Fruit fly (Drosophila melanogaster) whole organism, embryonic: ENCODE results near the gene CG43815.
A peak's percentile ranks its signal among the peaks of the same experiment; 100 is the strongest.

Experiments
- Ada2b ChIP-seq: fragments of 200-800 bp; sonication (Bioruptor generic); IDR thresholded peaks from 2 replicates; pipeline ENCODE4 v1.3.6; 2022; ENCODE audit warnings: missing biosample characterization, missing genetic modification characterization
- Atf6 ChIP-seq: fragments of 200-800 bp; sonication (Bioruptor generic); IDR thresholded peaks from 2 replicates; pipeline ENCODE4 v1.3.6; 2022; ENCODE audit warnings: missing biosample characterization, missing genetic modification characterization
- CG10462 ChIP-seq: fragments of 200-800 bp; sonication (Bioruptor generic); optimal IDR thresholded peaks from 2 replicates; lab custom pipeline; 2016; ENCODE audit warnings: missing biosample characterization, missing genetic modification characterization
- CG10654 ChIP-seq: fragments of 200-800 bp; sonication (Bioruptor generic); optimal IDR thresholded peaks from 2 replicates; lab custom pipeline; 2016; ENCODE audit warnings: missing biosample characterization, missing genetic modification characterization
- CG2116 ChIP-seq: fragments of 200-800 bp; sonication (Bioruptor generic); optimal IDR thresholded peaks from 3 replicates; lab custom pipeline; 2018; ENCODE audit warnings: missing biosample characterization, mild to moderate bottlenecking, missing genetic modification characterization
- CG2889 ChIP-seq: fragments of 200-800 bp; sonication (Bioruptor generic); IDR thresholded peaks from 3 replicates; pipeline ENCODE4 v1.3.6; 2022; ENCODE audit warnings: missing biosample characterization, missing genetic modification characterization
- CG30403 ChIP-seq: fragments of 200-800 bp; sonication (Bioruptor generic); optimal IDR thresholded peaks from 3 replicates; lab custom pipeline; 2016; ENCODE audit warnings: missing biosample characterization, missing genetic modification characterization
- CG31365 ChIP-seq: fragments of 200-800 bp; sonication (Bioruptor generic); optimal IDR thresholded peaks from 2 replicates; lab custom pipeline; 2018; ENCODE audit warnings: missing biosample characterization, mild to moderate bottlenecking, missing genetic modification characterization
- CG3281 ChIP-seq: fragments of 200-800 bp; sonication (Bioruptor generic); optimal IDR thresholded peaks from 3 replicates; lab custom pipeline; 2017; ENCODE audit warnings: missing biosample characterization, mild to moderate bottlenecking, missing genetic modification characterization
- CG3726 ChIP-seq: fragments of 200-800 bp; sonication (Bioruptor generic); IDR thresholded peaks from 3 replicates; pipeline ENCODE4, ENCODE4 v1.3.6; 2022; ENCODE audit warnings: missing biosample characterization, missing genetic modification characterization
- CG5245 ChIP-seq: fragments of 200-800 bp; sonication (Bioruptor generic); optimal IDR thresholded peaks from 3 replicates; lab custom pipeline; 2016; ENCODE audit warnings: missing biosample characterization, missing genetic modification characterization
- CG7372 ChIP-seq: fragments of 200-800 bp; sonication (Bioruptor generic); IDR thresholded peaks from 2 replicates; pipeline ENCODE4 v1.3.6; 2022; ENCODE audit warnings: missing biosample characterization, missing genetic modification characterization
- CG7556 ChIP-seq: fragments of 200-800 bp; sonication (Bioruptor generic); optimal IDR thresholded peaks from 2 replicates; lab custom pipeline; 2017; ENCODE audit warnings: missing biosample characterization, mild to moderate bottlenecking, missing genetic modification characterization
- CG7786 ChIP-seq: fragments of 200-800 bp; sonication (Bioruptor generic); optimal IDR thresholded peaks from 2 replicates; lab custom pipeline; 2016; ENCODE audit warnings: missing biosample characterization, missing genetic modification characterization
- CG8281 ChIP-seq: fragments of 200-800 bp; sonication (Bioruptor generic); optimal IDR thresholded peaks from 2 replicates; lab custom pipeline; 2018; ENCODE audit warnings: missing biosample characterization, mild to moderate bottlenecking, missing genetic modification characterization, moderate library complexity
- CG8924 ChIP-seq: fragments of 200-800 bp; optimal IDR thresholded peaks from 3 replicates; lab custom pipeline; 2019; ENCODE audit warnings: missing biosample characterization, mild to moderate bottlenecking, missing genetic modification characterization, moderate library complexity
- CG9215 ChIP-seq: fragments of 200-800 bp; sonication (Bioruptor generic); IDR thresholded peaks from 2 replicates; pipeline ENCODE4 v1.3.6; 2022; ENCODE audit warnings: missing biosample characterization, missing genetic modification characterization
- CG9437 ChIP-seq: fragments of 200-800 bp; sonication (Bioruptor generic); optimal IDR thresholded peaks from 2 replicates; lab custom pipeline; 2018; ENCODE audit warnings: missing biosample characterization, mild to moderate bottlenecking, missing genetic modification characterization
- CTCF ChIP-seq: fragments of 200-800 bp; sonication (Bioruptor generic); optimal IDR thresholded peaks from 2 replicates; lab custom pipeline; 2017; ENCODE audit warnings: missing biosample characterization, mild to moderate bottlenecking, missing genetic modification characterization, moderate library complexity
- D19B ChIP-seq: fragments of 200-800 bp; sonication (Bioruptor generic); optimal IDR thresholded peaks from 2 replicates; lab custom pipeline; 2017; ENCODE audit warnings: missing biosample characterization, mild to moderate bottlenecking, missing genetic modification characterization
- Dad ChIP-seq: fragments of 200-800 bp; sonication (Bioruptor generic); optimal IDR thresholded peaks from 3 replicates; lab custom pipeline; 2016; ENCODE audit warnings: missing biosample characterization, missing genetic modification characterization
- HLH3B ChIP-seq: fragments of 200-800 bp; sonication (Bioruptor generic); IDR thresholded peaks from 2 replicates; pipeline ENCODE4 v1.3.6; 2022; ENCODE audit warnings: missing biosample characterization, missing genetic modification characterization
- HLH54F ChIP-seq: fragments of 200-800 bp; sonication (Bioruptor generic); optimal IDR thresholded peaks from 3 replicates; lab custom pipeline; 2016; ENCODE audit warnings: missing biosample characterization, missing genetic modification characterization
- Meics ChIP-seq: fragments of 200-800 bp; sonication (Bioruptor generic); optimal IDR thresholded peaks from 2 replicates; lab custom pipeline; 2017; ENCODE audit warnings: missing biosample characterization, mild to moderate bottlenecking, missing genetic modification characterization
- Myb ChIP-seq: fragments of 200-800 bp; sonication (Bioruptor generic); optimal IDR thresholded peaks from 2 replicates; lab custom pipeline; 2016; ENCODE audit warnings: missing biosample characterization, missing genetic modification characterization
- NC2α ChIP-seq: fragments of 200-800 bp; sonication (Bioruptor generic); optimal IDR thresholded peaks from 2 replicates; lab custom pipeline; 2016; ENCODE audit warnings: missing biosample characterization, missing genetic modification characterization
- NFAT ChIP-seq: fragments of 200-800 bp; sonication (Bioruptor generic); IDR thresholded peaks from 2 replicates; pipeline ENCODE4 v1.3.6; 2022; ENCODE audit warnings: missing biosample characterization, missing genetic modification characterization
- Optix ChIP-seq: fragments of 200-800 bp; sonication (Bioruptor generic); IDR thresholded peaks from 3 replicates; pipeline ENCODE4 v1.3.6; 2022; ENCODE audit warnings: missing biosample characterization, missing genetic modification characterization
- Six4 ChIP-seq: fragments of 200-800 bp; sonication (Bioruptor generic); optimal IDR thresholded peaks from 2 replicates; lab custom pipeline; 2016; ENCODE audit warnings: missing biosample characterization, missing genetic modification characterization
- Vsx1 ChIP-seq: fragments of 200-800 bp; sonication (Bioruptor generic); optimal IDR thresholded peaks from 2 replicates; lab custom pipeline; 2017; ENCODE audit warnings: missing biosample characterization, mild to moderate bottlenecking, missing genetic modification characterization, missing genetic modification reagents
- az2 ChIP-seq: fragments of 200-800 bp; sonication (Bioruptor generic); optimal IDR thresholded peaks from 3 replicates; lab custom pipeline; 2016; ENCODE audit warnings: missing biosample characterization, missing genetic modification characterization
- bsh ChIP-seq, 2 experiments: fragments of 200-800 bp; sonication (Bioruptor generic); optimal IDR thresholded peaks; 2 replicates each; lab custom pipeline; 2017 to 2018; ENCODE audit warnings: mild to moderate bottlenecking in 2 of 2, missing biosample characterization in 2 of 2, missing genetic modification characterization in 2 of 2, moderate library complexity in 1 of 2
- cas ChIP-seq: fragments of 200-800 bp; sonication (Bioruptor generic); IDR thresholded peaks from 2 replicates; pipeline ENCODE4 v1.3.6; 2022; ENCODE audit warnings: missing biosample characterization, missing genetic modification characterization
- cato ChIP-seq: fragments of 200-800 bp; sonication (Bioruptor generic); optimal IDR thresholded peaks from 2 replicates; lab custom pipeline; 2016; ENCODE audit warnings: missing biosample characterization, missing genetic modification characterization, borderline replicate concordance
- ci ChIP-seq: fragments of 200-800 bp; sonication (Bioruptor generic); IDR thresholded peaks from 3 replicates; pipeline ENCODE4 v1.3.6; 2022; ENCODE audit warnings: missing biosample characterization, missing genetic modification characterization
- crc ChIP-seq: fragments of 200-800 bp; sonication (Bioruptor generic); optimal IDR thresholded peaks from 2 replicates; lab custom pipeline; 2016; ENCODE audit warnings: missing biosample characterization, missing genetic modification characterization
- crol ChIP-seq: fragments of 200-800 bp; sonication (Bioruptor generic); IDR thresholded peaks from 2 replicates; pipeline ENCODE4 v1.3.6; 2022; ENCODE audit warnings: missing biosample characterization, missing genetic modification characterization
- dimm ChIP-seq: fragments of 200-800 bp; sonication (Bioruptor generic); IDR thresholded peaks from 2 replicates; pipeline ENCODE4 v1.3.6; 2022; ENCODE audit warnings: missing biosample characterization, missing genetic modification characterization
- dmrt11E ChIP-seq: fragments of 200-800 bp; sonication (Bioruptor generic); optimal IDR thresholded peaks from 3 replicates; lab custom pipeline; 2018; ENCODE audit warnings: missing biosample characterization, mild to moderate bottlenecking, missing genetic modification characterization, moderate library complexity
- exex ChIP-seq: fragments of 200-800 bp; sonication (Bioruptor generic); optimal IDR thresholded peaks from 4 replicates; lab custom pipeline; 2018; ENCODE audit warnings: missing biosample characterization, mild to moderate bottlenecking, missing genetic modification characterization, moderate library complexity
- eyg ChIP-seq: fragments of 200-800 bp; sonication (Bioruptor generic); optimal IDR thresholded peaks from 3 replicates; lab custom pipeline; 2016; ENCODE audit warnings: missing biosample characterization, missing genetic modification characterization
- fd96Cb ChIP-seq: fragments of 200-800 bp; sonication (Bioruptor generic); optimal IDR thresholded peaks from 2 replicates; lab custom pipeline; 2018; ENCODE audit warnings: missing biosample characterization, mild to moderate bottlenecking, missing genetic modification characterization, moderate library complexity
- kay ChIP-seq: fragments of 200-800 bp; sonication (Bioruptor generic); optimal IDR thresholded peaks from 2 replicates; lab custom pipeline; 2016; ENCODE audit warnings: missing biosample characterization, missing genetic modification characterization
- klu ChIP-seq: fragments of 200-800 bp; sonication (Bioruptor generic); IDR thresholded peaks from 2 replicates; pipeline ENCODE4 v1.3.6; 2022; ENCODE audit warnings: missing biosample characterization, missing genetic modification characterization
- nau ChIP-seq: fragments of 200-800 bp; sonication (Bioruptor generic); optimal IDR thresholded peaks from 3 replicates; lab custom pipeline; 2017; ENCODE audit warnings: missing biosample characterization, mild to moderate bottlenecking, missing genetic modification characterization, missing genetic modification reagents
- pfk ChIP-seq: fragments of 200-800 bp; sonication (Bioruptor generic); optimal IDR thresholded peaks from 2 replicates; lab custom pipeline; 2018; ENCODE audit warnings: missing biosample characterization, mild to moderate bottlenecking, missing genetic modification characterization, moderate library complexity
- sc ChIP-seq, 3 experiments: fragments of >200 bp in 2 of 3; fragments of 200-800 bp in 1 of 3; sonication (Bioruptor generic) in 1 of 3; optimal IDR thresholded peaks; 2 replicates in 2 of 3; 3 replicates in 1 of 3; lab custom pipeline; 2017; ENCODE audit warnings: mild to moderate bottlenecking in 1 of 3, missing biosample characterization in 1 of 3, missing genetic modification characterization in 1 of 3, missing genetic modification reagents in 1 of 3
- so ChIP-seq: fragments of 200-800 bp; sonication (Bioruptor generic); IDR thresholded peaks from 3 replicates; pipeline ENCODE4 v1.3.6; 2022; ENCODE audit warnings: missing biosample characterization, missing genetic modification characterization
- tap ChIP-seq: fragments of 200-800 bp; optimal IDR thresholded peaks from 3 replicates; lab custom pipeline; 2019; ENCODE audit warnings: missing biosample characterization, mild to moderate bottlenecking, missing genetic modification characterization, moderate library complexity
- trem ChIP-seq: fragments of 200-800 bp; optimal IDR thresholded peaks from 3 replicates; lab custom pipeline; 2019; ENCODE audit warnings: missing biosample characterization, mild to moderate bottlenecking, missing genetic modification characterization, moderate library complexity
- vvl ChIP-seq: fragments of 200-800 bp; sonication (Bioruptor generic); IDR thresholded peaks from 2 replicates; pipeline ENCODE4 v1.3.6; 2022; ENCODE audit warnings: missing biosample characterization, missing genetic modification characterization
- zen ChIP-seq: fragments of 200-800 bp; sonication (Bioruptor generic); optimal IDR thresholded peaks from 3 replicates; lab custom pipeline; 2018; ENCODE audit warnings: missing biosample characterization, mild to moderate bottlenecking, missing genetic modification characterization, moderate library complexity

CG43815 gene

DNA sequence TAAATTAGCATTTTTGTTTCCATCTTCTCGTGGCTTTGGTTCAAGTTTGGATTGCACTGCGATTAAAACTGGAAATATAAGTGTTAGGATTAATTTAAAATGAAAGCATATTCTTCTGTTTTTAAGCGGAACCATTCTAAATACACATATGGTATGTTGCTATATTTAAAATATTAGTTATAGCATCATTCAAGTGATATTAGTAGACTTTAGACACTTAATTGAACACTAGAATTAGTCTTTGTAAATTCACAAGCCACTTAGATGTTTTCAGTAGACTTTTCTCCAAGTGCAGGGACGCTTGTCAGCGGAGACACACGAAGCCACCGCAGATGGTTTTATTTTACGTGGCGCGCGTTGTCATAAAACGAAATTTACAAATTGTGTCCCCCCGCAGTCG is 6.1 kb upstream of the CG43815 start (continued):
- TF ChIP-seq Meics (GFP tag; lab: Kevin White, UChicago) (peak; percentile 11), Myb (GFP tag; lab: Kevin White, UChicago) (no peak), vvl (GFP tag; lab: Robert Waterston, UW) (no peak), so (GFP tag; lab: Robert Waterston, UW) (no peak), CG5245 (no peak), trem (tag; lab: Kevin White, UChicago) (no peak), CG10462 (no peak), HLH54F (GFP tag; lab: Kevin White, UChicago) (no peak), zen (tag; lab: Kevin White, UChicago) (no peak), CG7556 (peak; percentile 7), crol (GFP tag; lab: Robert Waterston, UW) (no peak), dmrt11E (tag; lab: Kevin White, UChicago) (peak; percentile 15), bsh (GFP tag; optimal IDR thresholded peaks at IDR 0.05; lab: Kevin White, UChicago) (peak in 1 of 2 experiments; percentile 23), Atf6 (GFP tag; lab: Robert Waterston, UW) (peak; percentile 21; the same call in 1 of the 2 replicates), sc (optimal IDR thresholded peaks at IDR 0.05; lab: Kevin White, UChicago) (no peak), sc (GFP tag; optimal IDR thresholded peaks at IDR 0.05; lab: Kevin White, UChicago) (no peak), HLH3B (peak; percentile 47; the same call in 1 of the 2 replicates), CG3281 (GFP tag; lab: Kevin White, UChicago) (no peak), pfk (GFP tag; lab: Kevin White, UChicago) (no peak), CG9437 (GFP tag; lab: Kevin White, UChicago) (peak; percentile 42), CG8924 (peak; percentile 44), CG7786 (no peak), D19B (GFP tag; lab: Kevin White, UChicago) (no peak), CG10654 (peak; percentile 2), Ada2b (GFP tag; lab: Robert Waterston, UW) (0 out of 2 replicates have a peak, but pooled peaks have one; percentile 21), Dad (GFP tag; lab: Kevin White, UChicago) (no peak), Vsx1 (peak; percentile 31), cas (GFP tag; lab: Robert Waterston, UW) (no peak), eyg (GFP tag; lab: Kevin White, UChicago) (no peak), CG2116 (GFP tag; lab: Kevin White, UChicago) (no peak), CG2889 (GFP tag; lab: Robert Waterston, UW) (no peak), fd96Cb (tag; lab: Kevin White, UChicago) (peak; percentile 57), NFAT (no peak), CG8281 (tag; lab: Kevin White, UChicago) (no peak), CG30403 (GFP tag; lab: Kevin White, UChicago) (peak; percentile 51), crc (no peak), dimm (GFP tag; lab: Robert Waterston, UW) (no peak), Optix (GFP tag; lab: Robert Waterston, UW) (no peak), ci (GFP tag; lab: Robert Waterston, UW) (no peak), CG31365 (tag; lab: Kevin White, UChicago) (no peak), cato (GFP tag; lab: Kevin White, UChicago) (no peak), CTCF (GFP tag; lab: Kevin White, UChicago) (no peak), klu (no peak), CG9215 (no peak), NC2α (GFP tag; lab: Kevin White, UChicago) (no peak), CG7372 (GFP tag; lab: Robert Waterston, UW) (0 out of 2 replicates have a peak, but pooled peaks have one; percentile 7), tap (no peak), kay (GFP tag; lab: Kevin White, UChicago) (no peak), exex (tag; lab: Kevin White, UChicago) (no peak), az2 (peak; percentile 2), nau (no peak), Six4 (GFP tag; lab: Kevin White, UChicago) (no peak), CG3726 (GFP tag; lab: Robert Waterston, UW) (no peak)
